Worm (Caenorhabditis elegans) whole organism, mixed stage, embryonic: ENCODE data around the gene srz-74.

Source experiments
- bed-3 ChIP-seq: fragments of 200-800 bp; sonication (Bioruptor generic); optimal IDR thresholded peaks from 3 replicates; lab custom pipeline; 2018; ENCODE audit warnings: mild to moderate bottlenecking, missing genetic modification characterization, moderate library complexity, missing compliant biosample characterization
- blmp-1 ChIP-seq: fragments of 150-350 bp; optimal IDR thresholded peaks from 2 replicates; lab custom pipeline; 2014; ENCODE audit warnings: missing biosample characterization, missing genetic modification characterization
- ceh-43 ChIP-seq: fragments of 200-800 bp; sonication (Bioruptor generic); optimal IDR thresholded peaks from 2 replicates; lab custom pipeline; 2018; ENCODE audit warnings: mild to moderate bottlenecking, missing genetic modification characterization, moderate library complexity, missing compliant biosample characterization
- ceh-83 ChIP-seq: fragments of 200-800 bp; sonication (Bioruptor generic); optimal IDR thresholded peaks from 2 replicates; lab custom pipeline; 2018; ENCODE audit warnings: mild to moderate bottlenecking, missing genetic modification characterization, missing compliant biosample characterization
- ces-1 ChIP-seq: fragments of 150-350 bp; optimal IDR thresholded peaks from 2 replicates; lab custom pipeline; 2014; ENCODE audit warnings: missing biosample characterization, missing genetic modification reagents, missing genetic modification characterization
- cnd-1 ChIP-seq: fragments of 200-800 bp; sonication (Bioruptor generic); optimal IDR thresholded peaks from 2 replicates; lab custom pipeline; 2018; ENCODE audit warnings: mild to moderate bottlenecking, missing genetic modification characterization, missing compliant biosample characterization
- drap-1 ChIP-seq: fragments of 200-800 bp; sonication (Bioruptor generic); optimal IDR thresholded peaks from 3 replicates; lab custom pipeline; 2018; ENCODE audit warnings: mild to moderate bottlenecking, missing genetic modification characterization, missing compliant biosample characterization
- elt-1 ChIP-seq: sonication (generic microtip); optimal IDR thresholded peaks from 2 replicates; lab custom pipeline; 2017; ENCODE audit warnings: missing genetic modification characterization, mild to moderate bottlenecking, missing compliant biosample characterization, antibody characterized with exemption, moderate library complexity, borderline replicate concordance; ENCODE audit not compliant: insufficient read depth
- elt-3 ChIP-seq: fragments of 150-350 bp; optimal IDR thresholded peaks from 2 replicates; lab custom pipeline; 2014; ENCODE audit warnings: missing biosample characterization, missing genetic modification characterization
- flh-1 ChIP-seq: fragments of 200-800 bp; sonication (Bioruptor generic); optimal IDR thresholded peaks from 2 replicates; lab custom pipeline; 2018; ENCODE audit warnings: mild to moderate bottlenecking, missing genetic modification characterization, moderate library complexity, missing compliant biosample characterization
- ham-2 ChIP-seq: fragments of 200-800 bp; sonication (Bioruptor generic); optimal IDR thresholded peaks from 2 replicates; lab custom pipeline; 2018; ENCODE audit warnings: mild to moderate bottlenecking, missing genetic modification characterization, missing compliant biosample characterization
- hlh-1 ChIP-seq: fragments of 150-350 bp; optimal IDR thresholded peaks from 2 replicates; lab custom pipeline; 2014; ENCODE audit warnings: missing biosample characterization, missing genetic modification reagents, missing genetic modification characterization
- lin-32 ChIP-seq: fragments of 200-800 bp; sonication (Bioruptor generic); optimal IDR thresholded peaks from 2 replicates; lab custom pipeline; 2018; ENCODE audit warnings: mild to moderate bottlenecking, missing genetic modification characterization, missing compliant biosample characterization
- lsy-2 ChIP-seq: fragments of 150-350 bp; optimal IDR thresholded peaks from 2 replicates; lab custom pipeline; 2014; ENCODE audit warnings: missing biosample characterization, missing genetic modification characterization
- mab-5 ChIP-seq: fragments of 150-350 bp; optimal IDR thresholded peaks from 2 replicates; lab custom pipeline; 2014; ENCODE audit warnings: missing biosample characterization, missing genetic modification characterization
- mep-1 ChIP-seq: fragments of 150-350 bp; optimal IDR thresholded peaks from 2 replicates; lab custom pipeline; 2017; ENCODE audit warnings: missing biosample characterization, missing genetic modification reagents, missing genetic modification characterization, inconsistent platforms
- mls-2 ChIP-seq: sonication (generic microtip); optimal IDR thresholded peaks from 2 replicates; lab custom pipeline; 2016; ENCODE audit warnings: mild to moderate bottlenecking, missing genetic modification characterization, moderate library complexity, missing compliant biosample characterization
- nhr-12 ChIP-seq: fragments of 150-350 bp; optimal IDR thresholded peaks from 2 replicates; lab custom pipeline; 2014; ENCODE audit warnings: missing biosample characterization, missing genetic modification characterization
- nhr-2 ChIP-seq: fragments of 150-350 bp; optimal IDR thresholded peaks from 2 replicates; lab custom pipeline; 2014; ENCODE audit warnings: missing biosample characterization, missing genetic modification characterization
- nhr-76 ChIP-seq: sonication (generic microtip); optimal IDR thresholded peaks from 2 replicates; lab custom pipeline; 2017; ENCODE audit warnings: missing biosample characterization, missing genetic modification characterization
- pha-4 ChIP-seq: fragments of 150-350 bp; optimal IDR thresholded peaks from 2 replicates; lab custom pipeline; 2018; ENCODE audit warnings: missing biosample characterization, missing genetic modification reagents, missing genetic modification characterization
- sem-2 ChIP-seq: fragments of 200-800 bp; sonication (Bioruptor generic); optimal IDR thresholded peaks from 2 replicates; lab custom pipeline; 2018; ENCODE audit warnings: mild to moderate bottlenecking, missing genetic modification characterization, missing compliant biosample characterization
- snpc-4 ChIP-seq: fragments of 150-350 bp; optimal IDR thresholded peaks from 2 replicates; lab custom pipeline; 2014; ENCODE audit warnings: missing biosample characterization, missing genetic modification characterization
- tbx-8 ChIP-seq: fragments of 200-800 bp; sonication (Bioruptor generic); optimal IDR thresholded peaks from 2 replicates; lab custom pipeline; 2018; ENCODE audit warnings: mild to moderate bottlenecking, missing genetic modification characterization, moderate library complexity, missing compliant biosample characterization
- unc-39 ChIP-seq: fragments of 150-350 bp; optimal IDR thresholded peaks from 2 replicates; lab custom pipeline; 2014; ENCODE audit warnings: missing biosample characterization, missing genetic modification characterization
- unc-62 ChIP-seq: fragments of 150-350 bp; optimal IDR thresholded peaks from 2 replicates; lab custom pipeline; 2014; ENCODE audit warnings: missing biosample characterization, missing genetic modification reagents, missing genetic modification characterization
- zip-8 ChIP-seq: fragments of 150-350 bp; optimal IDR thresholded peaks from 2 replicates; lab custom pipeline; 2014; ENCODE audit warnings: missing biosample characterization, missing genetic modification characterization
- ztf-11 ChIP-seq: fragments of 150-350 bp; optimal IDR thresholded peaks from 2 replicates; lab custom pipeline; 2014; ENCODE audit warnings: missing biosample characterization, missing genetic modification characterization

Gene srz-74

ce11 chrIV:16336721-16337120 is 7.5 kb downstream of the srz-74 start, which contains the start of gene C35D6.13:
C35D6.13 (plus strand) TSS chrIV:16337021.
- TF ChIP-seq elt-3 (tag; lab: Kevin White, UChicago) = no peak

DNA sequence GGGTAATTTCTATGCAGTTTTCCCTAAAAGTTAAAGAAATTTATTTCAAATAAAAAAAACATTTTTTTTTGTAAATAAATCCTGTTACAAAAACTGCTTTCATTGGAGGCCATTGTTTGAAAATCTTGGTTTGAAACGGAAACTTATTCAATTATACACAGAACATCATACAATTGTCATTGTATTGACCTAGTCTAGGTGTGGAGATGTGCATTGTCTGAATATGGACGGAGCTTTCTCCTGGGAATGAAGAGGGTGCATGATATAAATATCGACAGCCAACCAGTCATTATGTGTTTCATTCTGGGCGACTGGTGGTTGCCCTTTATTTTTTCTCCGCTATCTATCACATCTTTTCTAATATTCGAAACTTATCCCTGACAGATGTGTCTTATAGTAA is 17.3 kb downstream of the srz-74 start, which contains the start of gene C35D6.3:
Gene C35D6.3, plus strand, starts transcription at position 301 of the 400 bp plus-strand sequence.
- TF ChIP-seq unc-39 (no peak), ceh-43 (GFP tag; lab: Kevin White, UChicago) (no peak), snpc-4 (no peak), elt-3 (tag; lab: Kevin White, UChicago) (no peak), mls-2 (tag; lab: Kevin White, UChicago) (no peak), sem-2 (GFP tag; lab: Kevin White, UChicago) (no peak), mep-1 (tag; lab: Kevin White, UChicago) (no peak), tbx-8 (GFP tag; lab: Kevin White, UChicago) (no peak), cnd-1 (tag; lab: Kevin White, UChicago) (no peak), elt-1 (tag; lab: Kevin White, UChicago) (no peak), nhr-12 (tag; lab: Kevin White, UChicago) (no peak), lin-32 (GFP tag; lab: Kevin White, UChicago) (no peak), pha-4 (tag; lab: Kevin White, UChicago) (no peak)

- TF ChIP-seq blmp-1 (tag; lab: Kevin White, UChicago) = no peak
- TF ChIP-seq hlh-1 (tag; lab: Kevin White, UChicago) = no peak
- TF ChIP-seq cnd-1 (tag; lab: Kevin White, UChicago) = no peak
- no peak for TF ChIP-seq mab-5 (tag; lab: Kevin White, UChicago)
- no peak for TF ChIP-seq ces-1 (GFP tag; lab: Kevin White, UChicago)
- TF ChIP-seq bed-3 (GFP tag; lab: Kevin White, UChicago) = no peak
- TF ChIP-seq nhr-76 (tag; lab: Kevin White, UChicago) = no peak
- no peak for TF ChIP-seq lsy-2 (tag; lab: Kevin White, UChicago)
- no peak for TF ChIP-seq lin-32 (GFP tag; lab: Kevin White, UChicago)
- TF ChIP-seq ztf-11 (tag; lab: Kevin White, UChicago) = no peak
- TF ChIP-seq elt-3 (tag; lab: Kevin White, UChicago) = no peak
- TF ChIP-seq ceh-83 (GFP tag; lab: Kevin White, UChicago) = no peak
- TF ChIP-seq ham-2 (GFP tag; lab: Kevin White, UChicago) = no peak
- TF ChIP-seq drap-1 (GFP tag; lab: Kevin White, UChicago) = no peak
- no peak for TF ChIP-seq ceh-43 (GFP tag; lab: Kevin White, UChicago)
These were observed 21.4 kb downstream of the srz-74 start, which contains the start of gene C35D6.4 for ce11 chrIV:16350690-16351089. C35D6.4 (plus strand) TSS chrIV:16350990.

ce11 chrIV:16364581-16364980 is 35.3 kb downstream of the srz-74 start:
- TF ChIP-seq tbx-8 (GFP tag; lab: Kevin White, UChicago) (no peak), lsy-2 (tag; lab: Kevin White, UChicago) (no peak), snpc-4 (no peak), unc-62 (GFP tag; lab: Kevin White, UChicago) (no peak), nhr-2 (tag; lab: Kevin White, UChicago) (no peak), flh-1 (GFP tag; lab: Kevin White, UChicago) (no peak), unc-39 (no peak), ceh-83 (GFP tag; lab: Kevin White, UChicago) (no peak), ztf-11 (tag; lab: Kevin White, UChicago) (no peak), ceh-43 (GFP tag; lab: Kevin White, UChicago) (no peak), mab-5 (tag; lab: Kevin White, UChicago) (no peak), sem-2 (GFP tag; lab: Kevin White, UChicago) (no peak), zip-8 (tag; lab: Kevin White, UChicago) (no peak), blmp-1 (tag; lab: Kevin White, UChicago) (no peak), elt-3 (tag; lab: Kevin White, UChicago) (no peak), drap-1 (GFP tag; lab: Kevin White, UChicago) (no peak), mls-2 (tag; lab: Kevin White, UChicago) (no peak), nhr-12 (tag; lab: Kevin White, UChicago) (no peak), pha-4 (tag; lab: Kevin White, UChicago) (no peak), lin-32 (GFP tag; lab: Kevin White, UChicago) (no peak)

DNA sequence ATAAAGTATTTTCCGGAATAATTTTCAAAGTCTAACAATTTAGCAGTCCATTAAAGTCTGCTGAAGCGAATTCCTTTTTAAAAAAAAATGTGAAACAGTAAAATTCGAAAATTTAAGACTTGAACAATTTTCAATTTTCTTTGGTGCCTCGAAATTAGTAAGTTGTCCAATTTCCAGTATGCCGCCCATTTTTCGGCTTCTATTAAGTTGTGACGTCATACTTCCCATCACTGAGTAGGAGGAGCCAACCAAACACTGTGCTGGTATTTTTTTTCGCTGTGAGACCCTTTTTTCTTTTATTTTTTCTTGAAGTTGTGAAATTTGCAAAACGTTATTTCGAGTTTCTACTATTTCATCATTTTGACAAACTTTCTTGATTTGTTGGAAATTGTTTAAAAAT is 41.3 kb downstream of the srz-74 start:
- TF ChIP-seq drap-1 (GFP tag; lab: Kevin White, UChicago) (no peak), zip-8 (tag; lab: Kevin White, UChicago) (peak; percentile 72)
